Fruit fly (Drosophila melanogaster) whole organism, wandering third instar larva: ENCODE results near the gene CG10650.

Source experiments
- Abd-B ChIP-seq: fragments of >200 bp; optimal IDR thresholded peaks from 2 replicates; lab custom pipeline; 2017; ENCODE audit warnings: missing biosample characterization, missing genetic modification characterization
- Dfd ChIP-seq: fragments of >200 bp; optimal IDR thresholded peaks from 2 replicates; lab custom pipeline; 2017; ENCODE audit warnings: missing biosample characterization, missing genetic modification characterization
- Myc ChIP-seq: fragments of >200 bp; optimal IDR thresholded peaks from 2 replicates; lab custom pipeline; 2017
- OdsH ChIP-seq: fragments of 200-800 bp; sonication (Bioruptor generic); optimal IDR thresholded peaks from 2 replicates; lab custom pipeline; 2016; ENCODE audit warnings: missing biosample characterization, mild to moderate bottlenecking, missing genetic modification characterization
- sv ChIP-seq: fragments of 200-800 bp; sonication (Bioruptor generic); optimal IDR thresholded peaks from 3 replicates; lab custom pipeline; 2016; ENCODE audit warnings: missing biosample characterization, missing genetic modification characterization

- TF ChIP-seq sv (GFP tag; lab: Kevin White, UChicago) (no peak), Dfd (GFP tag; lab: Kevin White, UChicago) (no peak), OdsH (GFP tag; lab: Kevin White, UChicago) (no peak), Myc (lab: Kevin White, UChicago) (no peak), Abd-B (no peak)
Measured at dm6 chr2L:19018266-19018665, 22.5 kb upstream of the CG10650 start.
